Fruit fly (Drosophila melanogaster) whole organism, embryonic: ENCODE measurements around the gene Aprt.

Source experiments
- Bgb ChIP-seq: fragments of 200-800 bp; sonication (Bioruptor generic); IDR thresholded peaks from 2 replicates; pipeline ENCODE4 v1.3.6; 2022; ENCODE audit warnings: missing biosample characterization, missing genetic modification characterization; ENCODE audit not compliant: partially characterized antibody
- CG10321 ChIP-seq: fragments of 200-800 bp; sonication (Bioruptor generic); IDR thresholded peaks from 2 replicates; pipeline ENCODE4 v1.3.6; 2022; ENCODE audit warnings: missing biosample characterization, missing genetic modification characterization
- CG12744 ChIP-seq: fragments of 200-800 bp; sonication (Bioruptor generic); optimal IDR thresholded peaks from 2 replicates; lab custom pipeline; 2016; ENCODE audit warnings: missing biosample characterization, missing genetic modification characterization
- CG13424 ChIP-seq: fragments of 200-800 bp; sonication (Bioruptor generic); optimal IDR thresholded peaks from 2 replicates; lab custom pipeline; 2019; ENCODE audit warnings: missing biosample characterization, mild to moderate bottlenecking, missing genetic modification characterization, moderate library complexity
- CG14667 ChIP-seq: fragments of 200-800 bp; sonication (Bioruptor generic); IDR thresholded peaks from 2 replicates; pipeline ENCODE4 v1.3.6; 2022; ENCODE audit warnings: missing biosample characterization, missing genetic modification characterization
- CG15011 ChIP-seq: fragments of 200-800 bp; sonication (Bioruptor generic); optimal IDR thresholded peaks from 3 replicates; lab custom pipeline; 2018; ENCODE audit warnings: missing biosample characterization, mild to moderate bottlenecking, missing genetic modification characterization
- CG17186 ChIP-seq: fragments of 200-800 bp; sonication (Bioruptor generic); optimal IDR thresholded peaks from 3 replicates; lab custom pipeline; 2017; ENCODE audit warnings: missing biosample characterization, missing genetic modification reagents, missing genetic modification characterization
- CG17328 ChIP-seq: fragments of 200-800 bp; sonication (Bioruptor generic); IDR thresholded peaks from 2 replicates; pipeline ENCODE4 v1.3.6; 2022; ENCODE audit warnings: missing biosample characterization, missing genetic modification characterization
- CG17359 ChIP-seq: fragments of 200-800 bp; sonication (Bioruptor generic); optimal IDR thresholded peaks from 3 replicates; lab custom pipeline; 2018; ENCODE audit warnings: missing biosample characterization, mild to moderate bottlenecking, missing genetic modification characterization, moderate library complexity
- CG17361 ChIP-seq: fragments of 200-800 bp; sonication (Bioruptor generic); IDR thresholded peaks from 3 replicates; pipeline ENCODE4 v1.3.6; 2022; ENCODE audit warnings: missing biosample characterization, missing genetic modification characterization
- CG6654 ChIP-seq: fragments of 200-800 bp; sonication (Bioruptor generic); optimal IDR thresholded peaks from 2 replicates; lab custom pipeline; 2017; ENCODE audit warnings: missing biosample characterization, mild to moderate bottlenecking, missing genetic modification characterization
- CG7357 ChIP-seq: fragments of 200-800 bp; sonication (Bioruptor generic); IDR thresholded peaks from 3 replicates; pipeline ENCODE4 v1.3.6; 2022; ENCODE audit warnings: missing biosample characterization, missing genetic modification characterization
- CG7372 ChIP-seq: fragments of 200-800 bp; sonication (Bioruptor generic); IDR thresholded peaks from 2 replicates; pipeline ENCODE4 v1.3.6; 2022; ENCODE audit warnings: missing biosample characterization, missing genetic modification characterization
- CG7963 ChIP-seq: fragments of 200-800 bp; sonication (Bioruptor generic); IDR thresholded peaks from 3 replicates; pipeline ENCODE4 v1.3.6; 2022; ENCODE audit warnings: missing biosample characterization, missing genetic modification characterization; ENCODE audit not compliant: partially characterized antibody
- CG8290 ChIP-seq, 3 experiments: fragments of 200-800 bp; sonication (Bioruptor generic); optimal IDR thresholded peaks; 2 replicates each; lab custom pipeline; 2016 to 2019; ENCODE audit warnings: missing biosample characterization in 3 of 3, missing genetic modification characterization in 3 of 3, mild to moderate bottlenecking in 2 of 3, moderate library complexity in 1 of 3
- CG9437 ChIP-seq: fragments of 200-800 bp; sonication (Bioruptor generic); optimal IDR thresholded peaks from 2 replicates; lab custom pipeline; 2018; ENCODE audit warnings: missing biosample characterization, mild to moderate bottlenecking, missing genetic modification characterization
- Drgx ChIP-seq: fragments of 200-800 bp; sonication (Bioruptor generic); IDR thresholded peaks from 2 replicates; pipeline ENCODE4 v1.3.6; 2022; ENCODE audit warnings: missing biosample characterization, missing genetic modification characterization
- Ets65A ChIP-seq: fragments of 200-800 bp; sonication (Bioruptor generic); peaks from one replicate; lab custom pipeline; 2016; ENCODE audit warnings: missing biosample characterization, missing genetic modification characterization
- HHEX ChIP-seq: fragments of 200-800 bp; sonication (Bioruptor generic); optimal IDR thresholded peaks from 3 replicates; lab custom pipeline; 2017; ENCODE audit warnings: missing biosample characterization, mild to moderate bottlenecking, missing genetic modification characterization, missing genetic modification reagents
- Hand ChIP-seq: fragments of 200-800 bp; sonication (Bioruptor generic); optimal IDR thresholded peaks from 2 replicates; lab custom pipeline; 2017; ENCODE audit warnings: mild to moderate bottlenecking, missing biosample characterization, missing genetic modification reagents, missing genetic modification characterization
- Hmr ChIP-seq: fragments of 200-800 bp; sonication (Bioruptor generic); optimal IDR thresholded peaks from 3 replicates; lab custom pipeline; 2017; ENCODE audit warnings: mild to moderate bottlenecking, missing biosample characterization, missing genetic modification reagents, missing genetic modification characterization
- Hr78 ChIP-seq, 2 experiments: fragments of 200-800 bp in 1 of 2; fragments of >200 bp in 1 of 2; sonication (Bioruptor generic) in 1 of 2; optimal IDR thresholded peaks; 2 replicates each; lab custom pipeline; 2017 to 2019; ENCODE audit warnings: missing biosample characterization in 2 of 2, missing genetic modification characterization in 2 of 2, mild to moderate bottlenecking in 1 of 2, moderate library complexity in 1 of 2
- Hsf ChIP-seq: fragments of 200-800 bp; sonication (Bioruptor generic); optimal IDR thresholded peaks from 3 replicates; lab custom pipeline; 2016; ENCODE audit warnings: missing biosample characterization, missing genetic modification characterization
- Lhr ChIP-seq: fragments of 200-800 bp; sonication (Bioruptor generic); optimal IDR thresholded peaks from 3 replicates; lab custom pipeline; 2017; ENCODE audit warnings: mild to moderate bottlenecking, missing biosample characterization, missing genetic modification reagents, missing genetic modification characterization
- Nf-YB ChIP-seq: fragments of 200-800 bp; sonication (Bioruptor generic); optimal IDR thresholded peaks from 3 replicates; lab custom pipeline; 2019; ENCODE audit warnings: missing biosample characterization, mild to moderate bottlenecking, missing genetic modification characterization, moderate library complexity
- NfI ChIP-seq: fragments of 200-800 bp; sonication (Bioruptor generic); optimal IDR thresholded peaks from 3 replicates; lab custom pipeline; 2018; ENCODE audit warnings: missing biosample characterization, mild to moderate bottlenecking, missing genetic modification characterization, moderate library complexity
- ara ChIP-seq: fragments of 200-800 bp; sonication (Bioruptor generic); IDR thresholded peaks from 2 replicates; pipeline ENCODE4 v1.3.6; 2022; ENCODE audit warnings: missing biosample characterization, missing genetic modification characterization
- ase ChIP-seq: fragments of 200-800 bp; sonication (Bioruptor generic); IDR thresholded peaks from 3 replicates; pipeline ENCODE4 v1.3.6; 2022; ENCODE audit warnings: missing biosample characterization, missing genetic modification characterization
- dan ChIP-seq: fragments of 200-800 bp; sonication (Bioruptor generic); IDR thresholded peaks from 2 replicates; pipeline ENCODE4 v1.3.6; 2022; ENCODE audit warnings: missing biosample characterization, missing genetic modification characterization
- danr ChIP-seq: fragments of 200-800 bp; sonication (Bioruptor generic); IDR thresholded peaks from 2 replicates; pipeline ENCODE4 v1.3.6; 2022; ENCODE audit warnings: missing biosample characterization, missing genetic modification characterization
- dysf ChIP-seq: fragments of 200-800 bp; sonication (Bioruptor generic); IDR thresholded peaks from 3 replicates; pipeline ENCODE4 v1.3.6; 2022; ENCODE audit warnings: missing biosample characterization, missing genetic modification characterization
- eve ChIP-seq, 2 experiments: fragments of >200 bp; optimal IDR thresholded peaks; 2 replicates each; lab custom pipeline; 2017; ENCODE audit warnings: missing biosample characterization in 2 of 2, missing genetic modification characterization in 2 of 2
- gem ChIP-seq: fragments of 200-800 bp; sonication (Bioruptor generic); optimal IDR thresholded peaks from 2 replicates; lab custom pipeline; 2019; ENCODE audit warnings: missing biosample characterization, mild to moderate bottlenecking, missing genetic modification characterization, moderate library complexity
- jumu ChIP-seq: fragments of 200-800 bp; sonication (Bioruptor generic); optimal IDR thresholded peaks from 3 replicates; lab custom pipeline; 2016; ENCODE audit warnings: missing biosample characterization, missing genetic modification characterization
- nom ChIP-seq: fragments of 200-800 bp; sonication (Bioruptor generic); optimal IDR thresholded peaks from 2 replicates; lab custom pipeline; 2017; ENCODE audit warnings: missing biosample characterization, missing genetic modification characterization, mild to moderate bottlenecking, moderate library complexity, missing genetic modification reagents
- org-1 ChIP-seq: fragments of 200-800 bp; sonication (Bioruptor generic); optimal IDR thresholded peaks from 2 replicates; lab custom pipeline; 2017; ENCODE audit warnings: missing biosample characterization, missing genetic modification characterization
- otp ChIP-seq: fragments of 200-800 bp; sonication (Bioruptor generic); IDR thresholded peaks from 3 replicates; pipeline ENCODE4, ENCODE4 v1.3.6; 2022; ENCODE audit warnings: missing biosample characterization, missing genetic modification characterization
- pros ChIP-seq: fragments of 200-800 bp; sonication (Bioruptor generic); optimal IDR thresholded peaks from 3 replicates; lab custom pipeline; 2019; ENCODE audit warnings: missing biosample characterization, mild to moderate bottlenecking, missing genetic modification characterization, moderate library complexity
- ranshi ChIP-seq: fragments of 200-800 bp; sonication (Bioruptor generic); IDR thresholded peaks from 2 replicates; pipeline ENCODE4 v1.3.6; 2022; ENCODE audit warnings: missing biosample characterization, missing genetic modification characterization
- scrt ChIP-seq: fragments of 200-800 bp; sonication (Bioruptor generic); optimal IDR thresholded peaks from 2 replicates; lab custom pipeline; 2018; ENCODE audit warnings: missing biosample characterization, mild to moderate bottlenecking, missing genetic modification characterization, moderate library complexity
- sens ChIP-seq: fragments of 200-800 bp; sonication (Bioruptor generic); peaks from one replicate; lab custom pipeline; 2016; ENCODE audit warnings: missing biosample characterization, missing genetic modification characterization
- so ChIP-seq: fragments of 200-800 bp; sonication (Bioruptor generic); IDR thresholded peaks from 3 replicates; pipeline ENCODE4 v1.3.6; 2022; ENCODE audit warnings: missing biosample characterization, missing genetic modification characterization
- tx ChIP-seq: fragments of 200-800 bp; sonication (Bioruptor generic); optimal IDR thresholded peaks from 2 replicates; lab custom pipeline; 2016; ENCODE audit warnings: missing biosample characterization, missing genetic modification characterization
- vnd ChIP-seq: fragments of 200-800 bp; sonication (Bioruptor generic); IDR thresholded peaks from 3 replicates; pipeline ENCODE4 v1.3.6; 2022; ENCODE audit warnings: missing biosample characterization, missing genetic modification characterization; ENCODE audit not compliant: partially characterized antibody
- zf30C ChIP-seq: fragments of 200-800 bp; sonication (Bioruptor generic); optimal IDR thresholded peaks from 3 replicates; lab custom pipeline; 2018; ENCODE audit warnings: missing biosample characterization, mild to moderate bottlenecking, missing genetic modification characterization

Aprt gene

dm6 chr3L:1905273-1905672 lies 20.5 kb upstream of the Aprt start:
- no peak for TF ChIP-seq vnd (GFP tag; lab: Robert Waterston, UW)
- no peak for TF ChIP-seq pros
- TF ChIP-seq CG7372 (GFP tag; lab: Robert Waterston, UW) = no peak
- TF ChIP-seq Hand (GFP tag; lab: Kevin White, UChicago) = no peak
- no peak for TF ChIP-seq CG15011 (GFP tag; lab: Kevin White, UChicago)
- no peak for TF ChIP-seq CG14667
- peak; percentile 17; the same call in 1 of the 2 replicates for TF ChIP-seq Drgx
- TF ChIP-seq, all 482 proteins: peak for 1

dm6 chr3L:1904440-1904839 lies 19.6 kb upstream of the Aprt start:
- TF ChIP-seq otp (GFP tag; lab: Robert Waterston, UW) (no peak), NfI (GFP tag; lab: Kevin White, UChicago) (no peak), tx (no peak), Hsf (GFP tag; lab: Kevin White, UChicago) (no peak), CG17186 (GFP tag; lab: Kevin White, UChicago) (no peak), CG12744 (no peak), scrt (no peak), CG17361 (no peak), ase (no peak), danr (GFP tag; lab: Robert Waterston, UW) (no peak), so (no peak), jumu (GFP tag; lab: Kevin White, UChicago) (no peak), org-1 (GFP tag; lab: Kevin White, UChicago) (no peak), CG17328 (no peak), CG7963 (no peak)

- TF ChIP-seq Drgx = peak; percentile 93
- TF ChIP-seq nom (GFP tag; lab: Kevin White, UChicago) = no peak
Measured at dm6 chr3L:1900633-1901032, 15.8 kb upstream of the Aprt start.

dm6 chr3L:1899616-1900015 lies 14.8 kb upstream of the Aprt start:
- TF ChIP-seq CG8290 (GFP tag; optimal IDR thresholded peaks at IDR 0.05; lab: Kevin White, UChicago) = no peak
- TF ChIP-seq CG8290 (tag; optimal IDR thresholded peaks at IDR 0.05; lab: Kevin White, UChicago) = no peak
- TF ChIP-seq eve (GFP tag; optimal IDR thresholded peaks at IDR 0.05; lab: Kevin White, UChicago) = no peak
- no peak for TF ChIP-seq Lhr (GFP tag; lab: Kevin White, UChicago)
- TF ChIP-seq CG9437 = no peak
- TF ChIP-seq Hr78 (GFP tag; optimal IDR thresholded peaks at IDR 0.05; lab: Kevin White, UChicago) = no peak
- TF ChIP-seq Bgb (GFP tag; lab: Robert Waterston, UW) = no peak
- no peak for TF ChIP-seq zf30C (GFP tag; lab: Kevin White, UChicago)
- no peak for TF ChIP-seq ranshi

- TF ChIP-seq dan (GFP tag; lab: Robert Waterston, UW) = no peak
- peak; percentile 0 for TF ChIP-seq Ets65A (GFP tag; lab: Kevin White, UChicago)
- TF ChIP-seq, all 482 proteins: peak for 1
Measured at dm6 chr3L:1897709-1898108, 12.9 kb upstream of the Aprt start.

dm6 chr3L:1891914-1892313 lies 7.1 kb upstream of the Aprt start:
- TF ChIP-seq Nf-YB (GFP tag; lab: Kevin White, UChicago) (peak; percentile 3), CG13424 (tag; lab: Kevin White, UChicago) (peak; percentile 3), dysf (GFP tag; lab: Robert Waterston, UW) (peak; percentile 53; the same call in 2 of the 3 replicates), CG6654 (peak; percentile 92), gem (tag; lab: Kevin White, UChicago) (peak; percentile 43), CG17359 (tag; lab: Kevin White, UChicago) (peak; percentile 55), HHEX (GFP tag; lab: Kevin White, UChicago) (no peak), CG7357 (GFP tag; lab: Robert Waterston, UW) (0 out of 3 replicates have a peak, but pooled peaks have one; percentile 17), ara (GFP tag; lab: Robert Waterston, UW) (no peak), Lhr (GFP tag; lab: Kevin White, UChicago) (no peak), sens (GFP tag; lab: Kevin White, UChicago) (peak; percentile 38), CG10321 (GFP tag; lab: Robert Waterston, UW) (no peak), Hmr (peak; percentile 22)
